Worm (Caenorhabditis elegans): ENCODE data around the gene lury-1.

DNA sequence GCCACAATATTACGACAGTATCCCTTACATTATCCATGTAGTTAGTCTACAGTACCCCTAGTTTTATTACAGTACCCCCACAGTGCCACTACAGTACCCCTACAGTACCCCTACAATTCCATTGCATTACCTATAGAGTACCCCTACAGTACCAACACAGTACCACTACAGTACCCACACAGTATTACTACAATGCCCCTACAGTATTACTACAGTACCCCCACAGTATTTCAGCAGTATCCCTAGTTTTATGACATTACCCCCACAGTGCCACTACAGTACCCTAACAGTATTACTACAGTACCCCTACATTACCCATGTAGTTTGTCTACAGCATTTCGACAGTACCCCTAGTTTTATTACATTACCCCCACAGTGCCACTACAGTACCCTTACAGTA is 47.3 kb downstream of the lury-1 start:
- TF ChIP-seq ama-1 (optimal IDR thresholded peaks at IDR 0.05) (no peak), ama-1 (GFP tag; optimal IDR thresholded peaks at IDR 0.05) (no peak), attf-3 (GFP tag; conservative IDR thresholded peaks at IDR 0.05) (no peak), nhr-27 (tag; optimal IDR thresholded peaks at IDR 0.05) (no peak), ztf-6 (GFP tag; IDR thresholded peaks at IDR 0.05) (no peak)

Data from whole organism, young adult.